Worm (Caenorhabditis elegans): Measurements from ENCODE around the gene pole-4.

pole-4 gene

DNA sequence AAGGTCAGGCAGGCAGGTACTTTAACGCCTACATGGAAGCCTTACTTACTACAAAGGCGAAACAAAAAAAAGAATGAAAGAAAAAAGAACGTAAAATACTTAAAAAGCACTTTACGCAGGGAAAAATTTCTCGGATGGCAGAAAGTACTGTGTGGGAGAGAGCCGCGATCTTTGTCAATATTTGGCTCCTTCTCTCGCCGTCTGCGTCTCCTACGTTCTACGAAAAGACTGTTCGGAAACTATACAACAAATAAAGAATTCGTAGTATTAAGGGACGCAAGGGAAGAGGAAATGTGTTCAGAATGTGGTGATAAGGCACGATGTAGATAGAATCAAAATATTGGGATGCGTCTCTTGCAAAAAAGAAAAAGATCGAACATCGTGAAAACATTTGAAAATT lies 2.1 kb downstream of the pole-4 start:
- TF ChIP-seq rnt-1 (tag; optimal IDR thresholded peaks at IDR 0.05) = no peak
- no peak for TF ChIP-seq elt-3 (tag; optimal IDR thresholded peaks at IDR 0.05)
- no peak for TF ChIP-seq tlp-1 (tag; optimal IDR thresholded peaks at IDR 0.05)
- no peak for TF ChIP-seq lin-39 (tag; optimal IDR thresholded peaks at IDR 0.05)
- no peak for TF ChIP-seq nhr-85 (tag)
- peak in 1 of 2 experiments; percentile 3 for TF ChIP-seq efl-1 (optimal IDR thresholded peaks at IDR 0.05)
- TF ChIP-seq efl-1 (GFP tag; optimal IDR thresholded peaks at IDR 0.05 in 1 of 2) = no peak
- TF ChIP-seq lin-35 (GFP tag; optimal IDR thresholded peaks at IDR 0.05) = no peak
- no peak for TF ChIP-seq nhr-77 (tag; optimal IDR thresholded peaks at IDR 0.05)

DNA sequence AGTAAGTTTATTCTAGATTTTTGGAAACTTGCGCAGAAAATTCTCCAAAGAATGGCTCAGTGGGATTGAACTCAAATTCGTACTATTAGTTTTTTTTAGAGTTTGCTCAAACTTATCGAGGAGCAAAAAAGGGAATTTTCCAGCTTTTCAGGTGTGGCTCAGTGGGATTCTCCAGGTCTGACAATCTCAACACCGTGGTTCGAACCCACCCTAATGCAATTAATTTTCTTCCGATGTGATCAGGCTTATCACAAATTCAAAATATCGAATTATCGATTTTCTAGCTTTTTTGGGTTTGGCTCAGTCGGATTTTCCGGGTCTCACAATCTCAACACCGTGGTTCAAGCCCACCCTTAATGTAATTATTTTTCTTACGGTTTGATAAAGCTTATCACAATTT lies 2.7 kb downstream of the pole-4 start:
- peak; percentile 13 for TF ChIP-seq nhr-85 (tag)
- TF ChIP-seq lin-15B (tag; optimal IDR thresholded peaks at IDR 0.05) = no peak
- TF ChIP-seq hpl-2 (GFP tag; optimal IDR thresholded peaks at IDR 0.05) = no peak
- no peak for TF ChIP-seq mep-1 (tag; optimal IDR thresholded peaks at IDR 0.05)

DNA sequence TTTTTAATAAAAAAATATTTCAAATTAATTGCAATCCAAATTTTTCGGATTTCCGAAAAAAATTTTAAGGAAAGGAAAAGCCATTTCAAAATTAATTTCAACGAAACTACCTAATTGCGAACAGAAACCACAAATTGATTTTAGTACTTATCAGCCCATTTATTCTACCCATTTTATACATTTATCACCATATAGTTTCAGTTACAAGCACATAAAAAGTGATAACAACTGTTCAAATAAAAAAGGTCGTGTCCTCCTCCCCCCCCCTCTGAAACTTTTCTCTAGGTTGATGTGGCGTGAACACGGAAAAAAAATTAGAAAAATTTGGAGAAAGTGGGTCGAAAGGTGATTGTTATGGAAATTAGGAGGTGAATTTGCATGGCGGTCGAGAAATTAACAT lies 4.3 kb downstream of the pole-4 start:
- TF ChIP-seq ztf-4 (tag; optimal IDR thresholded peaks at IDR 0.05) = no peak
- no peak for TF ChIP-seq tbx-2 (tag; optimal IDR thresholded peaks at IDR 0.05)
- TF ChIP-seq rnt-1 (tag; optimal IDR thresholded peaks at IDR 0.05) = no peak
- TF ChIP-seq efl-1 (optimal IDR thresholded peaks at IDR 0.05) = no peak
- TF ChIP-seq efl-1 (GFP tag; optimal IDR thresholded peaks at IDR 0.05 in 1 of 2) = peak in 1 of 2 experiments; percentile 83
- TF ChIP-seq nhr-77 (tag; optimal IDR thresholded peaks at IDR 0.05) = no peak
- TF ChIP-seq nhr-85 (tag) = no peak
- no peak for TF ChIP-seq egl-27 (tag; optimal IDR thresholded peaks at IDR 0.05)
- no peak for TF ChIP-seq ces-1 (GFP tag; optimal IDR thresholded peaks at IDR 0.05)
- TF ChIP-seq nhr-19 (GFP tag; conservative IDR thresholded peaks at IDR 0.05) = no peak
- TF ChIP-seq fkh-4 (tag; optimal IDR thresholded peaks at IDR 0.05; ENCODE audit: borderline replicate concordance) = no peak
- TF ChIP-seq nhr-28 (tag; optimal IDR thresholded peaks at IDR 0.05) = no peak
- TF ChIP-seq ets-5 (GFP tag; IDR thresholded peaks at IDR 0.05) = no peak
- TF ChIP-seq Y116A8C.19 (tag; optimal IDR thresholded peaks at IDR 0.05; ENCODE audit: borderline replicate concordance) = no peak
- no peak for TF ChIP-seq nhr-71 (tag; optimal IDR thresholded peaks at IDR 0.05)
- TF ChIP-seq skn-1 (tag; optimal IDR thresholded peaks at IDR 0.05) = no peak
- no peak for TF ChIP-seq sup-37 (GFP tag; optimal IDR thresholded peaks at IDR 0.05)
- no peak for TF ChIP-seq snu-23 (GFP tag; optimal IDR thresholded peaks at IDR 0.05)
- TF ChIP-seq pax-3 (tag; optimal IDR thresholded peaks at IDR 0.05) = no peak
- no peak for TF ChIP-seq tlp-1 (tag; optimal IDR thresholded peaks at IDR 0.05)
- TF ChIP-seq egl-13 (tag; optimal IDR thresholded peaks at IDR 0.05) = no peak
- TF ChIP-seq fkh-10 (GFP tag; optimal IDR thresholded peaks at IDR 0.05) = no peak
- TF ChIP-seq pqm-1 (tag; optimal IDR thresholded peaks at IDR 0.05) = peak; percentile 35
- TF ChIP-seq mab-9 (GFP tag; IDR thresholded peaks at IDR 0.05) = no peak
- no peak for TF ChIP-seq lin-14 (GFP tag; optimal IDR thresholded peaks at IDR 0.05)
- TF ChIP-seq elt-2 (tag; optimal IDR thresholded peaks at IDR 0.05) = peak; percentile 7
- no peak for TF ChIP-seq swsn-7 (tag; optimal IDR thresholded peaks at IDR 0.05)

DNA sequence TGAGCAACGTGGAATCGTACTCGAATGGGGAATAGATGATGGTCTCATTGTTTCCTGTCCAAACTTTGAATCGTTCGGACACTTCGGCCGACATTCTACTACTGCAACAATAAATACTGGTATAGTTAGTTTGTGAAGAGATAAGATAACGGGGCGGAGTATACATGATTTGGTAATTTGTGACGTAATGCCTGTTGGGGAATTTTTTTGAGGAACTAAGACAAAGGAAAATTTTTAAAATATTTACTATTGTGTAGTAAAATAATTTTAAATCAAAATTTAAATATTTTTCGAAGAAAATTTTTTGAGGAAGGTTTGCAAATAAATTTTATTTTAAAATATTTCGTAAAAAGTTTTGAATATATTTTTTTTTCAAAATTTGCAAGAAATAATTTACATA lies 5.1 kb downstream of the pole-4 start, which contains the start of gene elo-9:
elo-9 (minus strand) TSS at position 101 of the 400 bp plus-strand sequence.
- TF ChIP-seq rnt-1 (tag; optimal IDR thresholded peaks at IDR 0.05) (no peak), fos-1 (tag; optimal IDR thresholded peaks at IDR 0.05) (no peak), tbx-2 (tag; optimal IDR thresholded peaks at IDR 0.05) (no peak), mef-2 (tag; optimal IDR thresholded peaks at IDR 0.05) (no peak), dpl-1 (GFP tag; optimal IDR thresholded peaks at IDR 0.05) (no peak), nhr-11 (tag; optimal IDR thresholded peaks at IDR 0.05) (no peak), C16A3.4 (tag; optimal IDR thresholded peaks at IDR 0.05) (no peak), fkh-4 (tag; optimal IDR thresholded peaks at IDR 0.05; ENCODE audit: borderline replicate concordance) (no peak), lin-14 (GFP tag; optimal IDR thresholded peaks at IDR 0.05) (no peak), mab-9 (GFP tag; IDR thresholded peaks at IDR 0.05) (no peak), pax-3 (tag; optimal IDR thresholded peaks at IDR 0.05) (no peak), nhr-237 (tag; optimal IDR thresholded peaks at IDR 0.05) (no peak), dsc-1 (tag; optimal IDR thresholded peaks at IDR 0.05) (no peak), aha-1 (tag; optimal IDR thresholded peaks at IDR 0.05) (no peak), lsy-2 (tag; optimal IDR thresholded peaks at IDR 0.05) (no peak)

Measured in whole organism, L1 larva.